Worm (Caenorhabditis elegans): ENCODE results near the gene C01G10.15.
A peak's percentile ranks its signal among the peaks of the same experiment; 100 is the strongest.

The C01G10.15 gene

ce11 chrV:15092666-15093065 lies 5.6 kb upstream of the C01G10.15 start, which contains the start of gene txt-12:
TSS of gene txt-12 (plus strand) at chrV:15092966.
- TF ChIP-seq skn-1 (tag; optimal IDR thresholded peaks at IDR 0.05) (no peak), ceh-16 (tag; optimal IDR thresholded peaks at IDR 0.05) (no peak), ama-1 (optimal IDR thresholded peaks at IDR 0.05) (no peak), unc-39 (tag; optimal IDR thresholded peaks at IDR 0.05) (no peak), ZK546.5 (tag; optimal IDR thresholded peaks at IDR 0.05) (no peak), sma-9 (GFP tag; optimal IDR thresholded peaks at IDR 0.05) (no peak), sma-9 (tag; optimal IDR thresholded peaks at IDR 0.05) (no peak), alr-1 (tag; optimal IDR thresholded peaks at IDR 0.05) (no peak), nhr-6 (tag; optimal IDR thresholded peaks at IDR 0.05) (no peak), sem-4 (tag; optimal IDR thresholded peaks at IDR 0.05) (no peak), unc-62 (GFP tag; optimal IDR thresholded peaks at IDR 0.05) (no peak), nhr-23 (tag; optimal IDR thresholded peaks at IDR 0.05) (no peak)

ce11 chrV:15090457-15090856 lies 3.4 kb upstream of the C01G10.15 start, which contains the start of gene C01G10.17:
TSS of gene C01G10.17 (plus strand) at chrV:15090757.
- TF ChIP-seq unc-62 (GFP tag; optimal IDR thresholded peaks at IDR 0.05) (no peak), nhr-21 (tag; optimal IDR thresholded peaks at IDR 0.05) (no peak), nhr-129 (tag; optimal IDR thresholded peaks at IDR 0.05) (no peak), nhr-10 (tag; optimal IDR thresholded peaks at IDR 0.05) (no peak), blmp-1 (tag; optimal IDR thresholded peaks at IDR 0.05; ENCODE audit: insufficient read depth) (no peak), unc-39 (tag; optimal IDR thresholded peaks at IDR 0.05) (no peak)

- TF ChIP-seq lin-13 (GFP tag; optimal IDR thresholded peaks at IDR 0.05) (no peak), unc-55 (GFP tag; optimal IDR thresholded peaks at IDR 0.05) (no peak), F13H6.1 (tag; optimal IDR thresholded peaks at IDR 0.05) (no peak), mbf-1 (tag; optimal IDR thresholded peaks at IDR 0.05) (no peak)
Observed at ce11 chrV:15089438-15089837, 2.3 kb upstream of the C01G10.15 start, which contains the start of the genes C01G10.5 and C01G10.4. TSS of gene C01G10.5 (minus strand) at chrV:15089538. TSS of gene C01G10.4 (plus strand) at chrV:15089740.

- TF ChIP-seq unc-62 (GFP tag; optimal IDR thresholded peaks at IDR 0.05): no peak
- no peak for TF ChIP-seq crh-2 (tag; optimal IDR thresholded peaks at IDR 0.05)
- no peak for TF ChIP-seq F13H6.1 (tag; optimal IDR thresholded peaks at IDR 0.05)
- TF ChIP-seq sma-9 (GFP tag; optimal IDR thresholded peaks at IDR 0.05): no peak
- TF ChIP-seq sma-9 (tag; optimal IDR thresholded peaks at IDR 0.05): no peak
- no peak for TF ChIP-seq dmd-4 (tag; optimal IDR thresholded peaks at IDR 0.05)
- no peak for TF ChIP-seq R02D3.7 (tag; optimal IDR thresholded peaks at IDR 0.05)
- no peak for TF ChIP-seq nhr-10 (tag; optimal IDR thresholded peaks at IDR 0.05)
- TF ChIP-seq ZK546.5 (tag; optimal IDR thresholded peaks at IDR 0.05): no peak
- no peak for TF ChIP-seq lin-13 (GFP tag; optimal IDR thresholded peaks at IDR 0.05)
- TF ChIP-seq ztf-4 (tag; optimal IDR thresholded peaks at IDR 0.05): no peak
Observed at ce11 chrV:15088613-15089012, 1.5 kb upstream of the C01G10.15 start, which contains the start of gene C01G10.18. TSS of gene C01G10.18 (minus strand) at chrV:15088713.

- TF ChIP-seq zag-1 (tag; optimal IDR thresholded peaks at IDR 0.05) (peak; percentile 30), crh-2 (tag; optimal IDR thresholded peaks at IDR 0.05) (peak; percentile 94), mab-5 (tag; optimal IDR thresholded peaks at IDR 0.05) (peak; percentile 80), blmp-1 (tag; optimal IDR thresholded peaks at IDR 0.05; ENCODE audit: insufficient read depth) (peak; percentile 64), ceh-82 (tag; optimal IDR thresholded peaks at IDR 0.05) (peak; percentile 15), lin-13 (GFP tag; optimal IDR thresholded peaks at IDR 0.05) (peak; percentile 86), nhr-129 (tag; optimal IDR thresholded peaks at IDR 0.05) (peak; percentile 78), unc-39 (tag; optimal IDR thresholded peaks at IDR 0.05) (no peak), nhr-11 (tag; optimal IDR thresholded peaks at IDR 0.05) (no peak), nhr-77 (tag; optimal IDR thresholded peaks at IDR 0.05) (peak; percentile 78), lin-39 (tag; optimal IDR thresholded peaks at IDR 0.05) (no peak), snpc-4 (tag; optimal IDR thresholded peaks at IDR 0.05) (peak; percentile 81), gmeb-1 (tag; optimal IDR thresholded peaks at IDR 0.05) (peak; percentile 81), mbf-1 (tag; optimal IDR thresholded peaks at IDR 0.05) (no peak), nhr-6 (tag; optimal IDR thresholded peaks at IDR 0.05) (no peak), lin-11 (tag; optimal IDR thresholded peaks at IDR 0.05) (peak; percentile 47), ama-1 (optimal IDR thresholded peaks at IDR 0.05) (no peak), sma-9 (GFP tag; optimal IDR thresholded peaks at IDR 0.05) (peak; percentile 88), sma-9 (tag; optimal IDR thresholded peaks at IDR 0.05) (no peak), Y55F3AM.14 (GFP tag; optimal IDR thresholded peaks at IDR 0.05) (no peak), sem-4 (tag; optimal IDR thresholded peaks at IDR 0.05) (peak; percentile 76), nhr-25 (tag; optimal IDR thresholded peaks at IDR 0.05) (no peak), nhr-23 (tag; optimal IDR thresholded peaks at IDR 0.05) (no peak), elt-1 (tag; optimal IDR thresholded peaks at IDR 0.05) (no peak), alr-1 (tag; optimal IDR thresholded peaks at IDR 0.05) (no peak), nhr-237 (tag; optimal IDR thresholded peaks at IDR 0.05) (peak; percentile 23), sma-3 (GFP tag; optimal IDR thresholded peaks at IDR 0.05) (peak; percentile 95), R02D3.7 (tag; optimal IDR thresholded peaks at IDR 0.05) (peak; percentile 88), nhr-12 (tag; optimal IDR thresholded peaks at IDR 0.05) (no peak), mdl-1 (tag; optimal IDR thresholded peaks at IDR 0.05) (peak in 1 of 2 experiments; percentile 6), nhr-10 (tag; optimal IDR thresholded peaks at IDR 0.05) (no peak), dmd-4 (tag; optimal IDR thresholded peaks at IDR 0.05) (no peak), unc-62 (GFP tag; optimal IDR thresholded peaks at IDR 0.05) (no peak), ceh-16 (tag; optimal IDR thresholded peaks at IDR 0.05) (peak; percentile 36), lsy-2 (tag; optimal IDR thresholded peaks at IDR 0.05) (peak; percentile 76 to 93), elt-3 (tag; optimal IDR thresholded peaks at IDR 0.05) (no peak)
Observed at ce11 chrV:15085335-15085800, 1.7 kb downstream of the C01G10.15 start, which contains the start of the genes ahsa-1 and C01G10.7. TSS of gene ahsa-1 (minus strand) at chrV:15085385. TSS of gene C01G10.7 (plus strand) at chrV:15085747.
